Fruit fly (Drosophila melanogaster): ENCODE results near the gene phu.
A peak's percentile ranks its signal among the peaks of the same experiment; 100 is the strongest.

Gene phu

dm6 chr3R:9529387-9529897, 34.8 kb downstream of the phu start:
- no peak for TF ChIP-seq cic (GFP tag; optimal IDR thresholded peaks at IDR 0.05)
- TF ChIP-seq CG33017 (tag; optimal IDR thresholded peaks at IDR 0.05) = peak; percentile 51
- TF ChIP-seq Crg-1 (GFP tag; optimal IDR thresholded peaks at IDR 0.05) = no peak
- peak; percentile 7 for TF ChIP-seq CG7045 (GFP tag; optimal IDR thresholded peaks at IDR 0.05)
- TF ChIP-seq kay (GFP tag; ENCODE audit: borderline replicate concordance) = peak; percentile 71
- no peak for TF ChIP-seq toe (GFP tag; optimal IDR thresholded peaks at IDR 0.05)
- peak; percentile 8 for TF ChIP-seq CG7101 (tag; optimal IDR thresholded peaks at IDR 0.05)
- TF ChIP-seq tj (GFP tag; optimal IDR thresholded peaks at IDR 0.05) = peak; percentile 21
- no peak for TF ChIP-seq CG11617 (GFP tag; optimal IDR thresholded peaks at IDR 0.05)
- TF ChIP-seq ovo (GFP tag; optimal IDR thresholded peaks at IDR 0.05) = no peak
- TF ChIP-seq CG5204 (GFP tag; optimal IDR thresholded peaks at IDR 0.05) = no peak

DNA sequence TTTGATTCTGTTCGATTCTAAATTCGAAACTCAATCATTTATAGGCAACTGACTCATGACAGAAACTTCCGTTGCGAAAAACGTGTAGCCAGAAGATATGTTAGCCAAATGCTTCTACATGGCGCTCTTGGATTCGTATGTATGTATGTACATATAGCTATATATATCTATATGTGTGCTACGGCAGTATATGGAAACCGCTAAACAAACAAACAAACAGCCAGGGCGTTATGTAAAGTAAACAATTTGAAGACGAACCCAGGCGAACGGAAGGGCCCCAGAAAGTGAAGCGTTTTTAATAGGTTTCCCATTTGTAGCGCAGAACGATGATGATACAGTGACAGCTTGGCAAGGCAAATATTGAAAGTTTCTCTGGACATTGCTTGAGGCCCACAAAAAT, 35.3 kb downstream of the phu start:
- TF ChIP-seq CG5204 (GFP tag; optimal IDR thresholded peaks at IDR 0.05) (no peak), ovo (GFP tag; optimal IDR thresholded peaks at IDR 0.05) (peak; percentile 68), kay (GFP tag; ENCODE audit: borderline replicate concordance) (peak; percentile 19)

dm6 chr3R:9532437-9533180, 38.0 kb downstream of the phu start, which contains the start of gene by:
TSS of gene by (minus strand) at chr3R:9533011.
- TF ChIP-seq cic (GFP tag; optimal IDR thresholded peaks at IDR 0.05) = peak; percentile 85
- TF ChIP-seq pad (GFP tag; optimal IDR thresholded peaks at IDR 0.05) = no peak
- no peak for TF ChIP-seq CG5204 (GFP tag; optimal IDR thresholded peaks at IDR 0.05)
- no peak for TF ChIP-seq toe (GFP tag; optimal IDR thresholded peaks at IDR 0.05)
- TF ChIP-seq Mnt (GFP tag; optimal IDR thresholded peaks at IDR 0.05) = no peak
- peak; percentile 64 for TF ChIP-seq ovo (GFP tag; optimal IDR thresholded peaks at IDR 0.05)
- no peak for TF ChIP-seq CG11617 (GFP tag; optimal IDR thresholded peaks at IDR 0.05)
- TF ChIP-seq Crg-1 (GFP tag; optimal IDR thresholded peaks at IDR 0.05) = no peak
- no peak for TF ChIP-seq bab1 (GFP tag; optimal IDR thresholded peaks at IDR 0.05)
- no peak for TF ChIP-seq cnc (optimal IDR thresholded peaks at IDR 0.05)
- no peak for TF ChIP-seq Clk (GFP tag; optimal IDR thresholded peaks at IDR 0.05)
- TF ChIP-seq CG1620 (GFP tag; optimal IDR thresholded peaks at IDR 0.05) = no peak
- TF ChIP-seq tj (GFP tag; optimal IDR thresholded peaks at IDR 0.05) = no peak
- TF ChIP-seq kay (GFP tag; ENCODE audit: borderline replicate concordance) = peak; percentile 56
- no peak for TF ChIP-seq Hr96 (GFP tag; optimal IDR thresholded peaks at IDR 0.05)
- TF ChIP-seq CG12768 (GFP tag; optimal IDR thresholded peaks at IDR 0.05) = peak; percentile 39
- TF ChIP-seq CG7101 (tag; optimal IDR thresholded peaks at IDR 0.05) = no peak
- no peak for TF ChIP-seq CG33017 (tag; optimal IDR thresholded peaks at IDR 0.05)
- TF ChIP-seq CG7045 (GFP tag; optimal IDR thresholded peaks at IDR 0.05) = no peak
- TF ChIP-seq CG14711 (tag; optimal IDR thresholded peaks at IDR 0.05) = no peak

DNA sequence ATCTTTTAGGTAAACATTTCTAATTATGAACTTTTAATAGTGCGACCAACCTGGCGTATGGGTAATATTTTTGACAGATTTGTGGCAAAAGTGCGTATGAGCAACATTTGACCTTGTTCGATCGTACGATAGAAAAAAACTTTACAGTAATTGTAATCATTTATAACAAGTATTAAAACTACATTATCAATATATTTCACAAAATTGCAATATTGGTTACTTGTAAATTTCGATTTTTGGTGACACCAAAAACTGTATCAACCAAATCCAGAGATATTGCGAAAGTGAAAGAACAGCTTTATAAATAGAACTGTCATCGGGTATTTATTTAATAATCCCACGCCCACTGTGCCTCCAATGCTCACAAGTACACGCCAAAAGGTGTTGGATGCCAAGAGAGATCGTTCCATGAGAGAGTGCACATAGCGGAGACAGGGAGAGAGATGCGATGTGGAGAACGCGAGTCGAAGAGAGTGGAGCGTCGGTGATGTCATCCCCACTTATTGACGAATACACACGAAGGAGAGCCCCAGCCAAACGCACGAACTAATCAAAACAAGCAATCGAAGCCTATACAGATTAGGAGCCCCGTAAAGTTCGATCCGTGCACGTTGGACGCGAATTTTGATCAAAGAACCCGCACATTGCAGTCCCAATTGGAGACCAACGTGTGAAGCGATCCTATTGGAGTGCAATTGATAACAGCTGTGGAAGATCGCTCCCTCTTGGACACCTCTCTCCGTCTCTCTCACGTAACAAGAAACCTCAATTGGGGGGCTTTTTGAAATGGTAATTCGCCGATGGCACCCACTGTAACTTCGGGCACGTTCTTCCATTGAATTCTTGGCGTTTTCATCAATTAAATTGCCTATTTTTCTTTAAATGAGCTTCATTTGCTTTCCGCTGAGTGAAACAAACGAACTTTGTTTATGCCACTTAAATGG, 38.9 kb downstream of the phu start:
- TF ChIP-seq cic (GFP tag; optimal IDR thresholded peaks at IDR 0.05) (peak; percentile 72), ovo (GFP tag; optimal IDR thresholded peaks at IDR 0.05) (peak; percentile 57), CG12768 (GFP tag; optimal IDR thresholded peaks at IDR 0.05) (peak; percentile 95), Clk (GFP tag; optimal IDR thresholded peaks at IDR 0.05) (peak; percentile 93), CG7101 (tag; optimal IDR thresholded peaks at IDR 0.05) (peak; percentile 93), CG33017 (tag; optimal IDR thresholded peaks at IDR 0.05) (peak; percentile 88), Mnt (GFP tag; optimal IDR thresholded peaks at IDR 0.05) (peak; percentile 82), CG1620 (GFP tag; optimal IDR thresholded peaks at IDR 0.05) (peak; percentile 92), cnc (optimal IDR thresholded peaks at IDR 0.05) (peak; percentile 19 to 66), CG7045 (GFP tag; optimal IDR thresholded peaks at IDR 0.05) (peak; percentile 96), tj (GFP tag; optimal IDR thresholded peaks at IDR 0.05) (peak; percentile 89), CG14711 (tag; optimal IDR thresholded peaks at IDR 0.05) (peak; percentile 81), CG11617 (GFP tag; optimal IDR thresholded peaks at IDR 0.05) (peak; percentile 99), CG5204 (GFP tag; optimal IDR thresholded peaks at IDR 0.05) (peak; percentile 96), Crg-1 (GFP tag; optimal IDR thresholded peaks at IDR 0.05) (peak; percentile 87), Hr96 (GFP tag; optimal IDR thresholded peaks at IDR 0.05) (peak; percentile 88), kay (GFP tag; ENCODE audit: borderline replicate concordance) (peak; percentile 98), pad (GFP tag; optimal IDR thresholded peaks at IDR 0.05) (peak; percentile 90), bab1 (GFP tag; optimal IDR thresholded peaks at IDR 0.05) (peak; percentile 84), toe (GFP tag; optimal IDR thresholded peaks at IDR 0.05) (peak; percentile 94)

- peak; percentile 70 for TF ChIP-seq CG7101 (tag; optimal IDR thresholded peaks at IDR 0.05)
- no peak for TF ChIP-seq Mnt (GFP tag; optimal IDR thresholded peaks at IDR 0.05)
- TF ChIP-seq CG33017 (tag; optimal IDR thresholded peaks at IDR 0.05) = peak; percentile 46
- TF ChIP-seq Hr96 (GFP tag; optimal IDR thresholded peaks at IDR 0.05) = no peak
- no peak for TF ChIP-seq ovo (GFP tag; optimal IDR thresholded peaks at IDR 0.05)
- no peak for TF ChIP-seq cnc (optimal IDR thresholded peaks at IDR 0.05)
- TF ChIP-seq CG7045 (GFP tag; optimal IDR thresholded peaks at IDR 0.05) = peak; percentile 29
- TF ChIP-seq bab1 (GFP tag; optimal IDR thresholded peaks at IDR 0.05) = peak; percentile 12
- TF ChIP-seq kay (GFP tag; ENCODE audit: borderline replicate concordance) = no peak
- no peak for TF ChIP-seq Crg-1 (GFP tag; optimal IDR thresholded peaks at IDR 0.05)
- TF ChIP-seq CG11617 (GFP tag; optimal IDR thresholded peaks at IDR 0.05) = peak; percentile 43
- peak; percentile 26 for TF ChIP-seq CG1620 (GFP tag; optimal IDR thresholded peaks at IDR 0.05)
- no peak for TF ChIP-seq CG5204 (GFP tag; optimal IDR thresholded peaks at IDR 0.05)
- no peak for TF ChIP-seq cic (GFP tag; optimal IDR thresholded peaks at IDR 0.05)
- no peak for TF ChIP-seq Clk (GFP tag; optimal IDR thresholded peaks at IDR 0.05)
- TF ChIP-seq CG12768 (GFP tag; optimal IDR thresholded peaks at IDR 0.05) = no peak
- TF ChIP-seq tj (GFP tag; optimal IDR thresholded peaks at IDR 0.05) = no peak
- TF ChIP-seq toe (GFP tag; optimal IDR thresholded peaks at IDR 0.05) = no peak
- no peak for TF ChIP-seq pad (GFP tag; optimal IDR thresholded peaks at IDR 0.05)
- peak; percentile 68 for TF ChIP-seq CG14711 (tag; optimal IDR thresholded peaks at IDR 0.05)
Measured at dm6 chr3R:9534125-9534496, 39.5 kb downstream of the phu start.
